Fruit fly (Drosophila melanogaster): Measurements from ENCODE around the gene ND-ACP.

The ND-ACP gene

DNA sequence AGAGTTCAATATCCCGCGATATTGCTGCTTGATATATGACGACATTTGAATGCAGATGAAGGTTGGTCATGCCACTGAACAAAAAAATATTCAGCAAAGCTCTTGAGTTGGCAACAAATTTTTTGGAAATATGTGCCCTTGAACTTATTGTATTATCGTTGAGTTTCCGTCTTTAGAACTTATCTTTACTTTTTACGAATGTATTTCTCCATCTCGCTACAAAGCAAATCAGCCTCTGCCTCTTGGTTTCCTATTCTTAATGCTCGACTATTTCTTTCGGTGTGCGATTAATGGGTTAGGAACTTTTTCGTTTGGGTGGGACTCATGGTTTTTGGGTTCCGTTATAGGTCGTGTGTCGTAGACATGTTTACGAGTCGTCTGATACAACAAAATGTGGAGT is 6.6 kb upstream of the ND-ACP start (continued):
- TF ChIP-seq CG9215 (GFP tag; IDR thresholded peaks at IDR 0.05) (no peak), schlank (tag; optimal IDR thresholded peaks at IDR 0.05) (no peak), nerfin-1 (tag; optimal IDR thresholded peaks at IDR 0.05) (peak; percentile 58), CG7928 (GFP tag; optimal IDR thresholded peaks at IDR 0.05) (no peak), usp (GFP tag; optimal IDR thresholded peaks at IDR 0.05) (no peak), CG12659 (GFP tag; optimal IDR thresholded peaks at IDR 0.05) (peak; percentile 50)

dm6 chr3L:1324818-1325625 is 4.7 kb upstream of the ND-ACP start:
- TF ChIP-seq Ets65A (GFP tag) (peak; percentile 27), Lim3 (GFP tag; IDR thresholded peaks at IDR 0.05) (no peak), CG10543 (GFP tag; optimal IDR thresholded peaks at IDR 0.05) (peak; percentile 47), Dfd (GFP tag; optimal IDR thresholded peaks at IDR 0.05) (no peak), B-H2 (GFP tag; optimal IDR thresholded peaks at IDR 0.05) (peak; percentile 1), GATAe (GFP tag; conservative IDR thresholded peaks at IDR 0.05) (peak; percentile 84), CG9215 (GFP tag; IDR thresholded peaks at IDR 0.05) (0 out of 2 replicates have a peak, but pooled peaks have one; percentile 11), YL-1 (GFP tag; optimal IDR thresholded peaks at IDR 0.05) (no peak), Deaf1 (tag; optimal IDR thresholded peaks at IDR 0.05) (peak; percentile 18), sd (tag; optimal IDR thresholded peaks at IDR 0.05) (peak; percentile 73), dati (GFP tag; IDR thresholded peaks at IDR 0.05) (no peak), unc-4 (GFP tag; IDR thresholded peaks at IDR 0.05; ENCODE audit: partially characterized antibody) (no peak), cad (GFP tag; optimal IDR thresholded peaks at IDR 0.05) (peak; percentile 25), zfh1 (GFP tag; IDR thresholded peaks at IDR 0.05) (0 out of 3 replicates have a peak, but pooled peaks have one; percentile 17), hb (GFP tag; IDR thresholded peaks at IDR 0.05; ENCODE audit: partially characterized antibody) (no peak), rib (GFP tag; IDR thresholded peaks at IDR 0.05) (peak; percentile 43; the same call in 1 of the 2 replicates), Pdp1 (GFP tag; optimal IDR thresholded peaks at IDR 0.05) (peak in 1 of 2 experiments; percentile 91), mirr (GFP tag; optimal IDR thresholded peaks at IDR 0.05) (peak; percentile 68), CG34376 (GFP tag; optimal IDR thresholded peaks at IDR 0.05) (peak; percentile 89), NK7.1 (GFP tag; optimal IDR thresholded peaks at IDR 0.05) (no peak), corto (GFP tag; optimal IDR thresholded peaks at IDR 0.05) (peak; percentile 16), exex (tag; optimal IDR thresholded peaks at IDR 0.05) (peak; percentile 77), CG14050 (GFP tag; IDR thresholded peaks at IDR 0.05) (no peak), vnd (GFP tag; IDR thresholded peaks at IDR 0.05; ENCODE audit: partially characterized antibody) (0 out of 3 replicates have a peak, but pooled peaks have one; percentile 10), seq (GFP tag; IDR thresholded peaks at IDR 0.05) (no peak), HmgZ (tag; optimal IDR thresholded peaks at IDR 0.05) (peak; percentile 8), jumu (GFP tag; optimal IDR thresholded peaks at IDR 0.05) (no peak)

DNA sequence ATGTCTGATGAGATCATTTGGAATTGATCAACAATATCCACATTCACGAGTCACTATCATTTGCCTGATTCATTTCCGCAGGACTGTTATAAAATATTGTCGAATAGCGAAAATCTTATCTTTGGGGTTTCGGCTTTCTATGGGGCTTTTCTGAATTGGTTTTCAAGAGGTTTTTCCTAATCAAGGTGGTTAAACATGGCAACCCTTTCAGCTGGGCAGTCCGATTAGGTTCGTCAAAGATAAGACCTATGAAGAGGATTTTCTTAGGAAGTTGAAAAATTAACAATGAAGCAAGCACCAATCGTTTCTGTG is 4.2 kb upstream of the ND-ACP start:
- TF ChIP-seq h (optimal IDR thresholded peaks at IDR 0.05) (no peak), exex (tag; optimal IDR thresholded peaks at IDR 0.05) (peak; percentile 82), grn (GFP tag; optimal IDR thresholded peaks at IDR 0.05) (peak; percentile 48), Awh (GFP tag; IDR thresholded peaks at IDR 0.05) (no peak), CG9932 (GFP tag; IDR thresholded peaks at IDR 0.05) (no peak), GATAe (GFP tag; conservative IDR thresholded peaks at IDR 0.05) (0 out of 2 replicates have a peak, but pooled peaks have one; percentile 38), CG2889 (GFP tag; IDR thresholded peaks at IDR 0.05) (no peak), ase (GFP tag; IDR thresholded peaks at IDR 0.05) (no peak), CG13775 (GFP tag; optimal IDR thresholded peaks at IDR 0.05) (no peak), fd64A (GFP tag; optimal IDR thresholded peaks at IDR 0.05) (no peak), cad (GFP tag; optimal IDR thresholded peaks at IDR 0.05) (no peak), CG12744 (GFP tag; optimal IDR thresholded peaks at IDR 0.05) (no peak), sug (tag; optimal IDR thresholded peaks at IDR 0.05) (peak; percentile 61), H15 (GFP tag; IDR thresholded peaks at IDR 0.05) (no peak), CG8089 (GFP tag; optimal IDR thresholded peaks at IDR 0.05) (no peak), CG7928 (GFP tag; optimal IDR thresholded peaks at IDR 0.05) (no peak)
